Fruit fly (Drosophila melanogaster) whole organism, embryonic: ENCODE data around the gene CG31717.

Experiments used
- Asciz ChIP-seq: fragments of 200-800 bp; sonication (Bioruptor generic); optimal IDR thresholded peaks from 2 replicates; lab custom pipeline; 2017; ENCODE audit warnings: missing biosample characterization, mild to moderate bottlenecking, missing genetic modification characterization, missing genetic modification reagents
- B-H1 ChIP-seq: fragments of 200-800 bp; sonication (Bioruptor generic); IDR thresholded peaks from 3 replicates; pipeline ENCODE4 v1.3.6; 2022; ENCODE audit warnings: missing biosample characterization, missing genetic modification characterization
- Bdp1 ChIP-seq: fragments of 200-800 bp; sonication (Bioruptor generic); optimal IDR thresholded peaks from 3 replicates; lab custom pipeline; 2016; ENCODE audit warnings: missing biosample characterization, missing genetic modification characterization
- Bgb ChIP-seq: fragments of 200-800 bp; sonication (Bioruptor generic); IDR thresholded peaks from 2 replicates; pipeline ENCODE4 v1.3.6; 2022; ENCODE audit warnings: missing biosample characterization, missing genetic modification characterization; ENCODE audit not compliant: partially characterized antibody
- Bteb2 ChIP-seq: fragments of 200-800 bp; sonication (Bioruptor generic); optimal IDR thresholded peaks from 2 replicates; lab custom pipeline; 2016; ENCODE audit warnings: missing biosample characterization, missing genetic modification characterization
- CG11695 ChIP-seq: fragments of 200-800 bp; sonication (Bioruptor generic); IDR thresholded peaks from 3 replicates; pipeline ENCODE4 v1.3.6; 2022; ENCODE audit warnings: missing biosample characterization, missing genetic modification characterization
- CG11696 ChIP-seq: fragments of 200-800 bp; sonication (Bioruptor generic); IDR thresholded peaks from 2 replicates; pipeline ENCODE4 v1.3.6; 2022; ENCODE audit warnings: missing biosample characterization, missing genetic modification characterization
- CG13287 ChIP-seq: fragments of 200-800 bp; sonication (Bioruptor generic); IDR thresholded peaks from 2 replicates; pipeline ENCODE4 v1.3.6; 2022; ENCODE audit warnings: missing biosample characterization, missing genetic modification characterization; ENCODE audit not compliant: partially characterized antibody
- CG16813 ChIP-seq: fragments of 200-800 bp; sonication (Bioruptor generic); IDR thresholded peaks from 3 replicates; pipeline ENCODE4 v1.3.6; 2022; ENCODE audit warnings: missing biosample characterization, missing genetic modification characterization; ENCODE audit not compliant: partially characterized antibody
- CG16863 ChIP-seq: fragments of 200-800 bp; sonication (Bioruptor generic); optimal IDR thresholded peaks from 3 replicates; lab custom pipeline; 2016; ENCODE audit warnings: missing biosample characterization, missing genetic modification characterization
- CG17186 ChIP-seq: fragments of 200-800 bp; sonication (Bioruptor generic); optimal IDR thresholded peaks from 3 replicates; lab custom pipeline; 2017; ENCODE audit warnings: missing biosample characterization, missing genetic modification reagents, missing genetic modification characterization
- CG18619 ChIP-seq: fragments of 200-800 bp; sonication (Bioruptor generic); optimal IDR thresholded peaks from 3 replicates; lab custom pipeline; 2017; ENCODE audit warnings: missing biosample characterization, mild to moderate bottlenecking, missing genetic modification characterization
- CG2678 ChIP-seq: fragments of 200-800 bp; sonication (Bioruptor generic); optimal IDR thresholded peaks from 3 replicates; lab custom pipeline; 2019; ENCODE audit warnings: missing biosample characterization, mild to moderate bottlenecking, missing genetic modification characterization, moderate library complexity
- CG4617 ChIP-seq: fragments of 200-800 bp; sonication (Bioruptor generic); optimal IDR thresholded peaks from 3 replicates; lab custom pipeline; 2016; ENCODE audit warnings: missing biosample characterization, missing genetic modification characterization, borderline replicate concordance
- CG4730 ChIP-seq: fragments of 200-800 bp; sonication (Bioruptor generic); IDR thresholded peaks from 2 replicates; pipeline ENCODE4 v1.3.6; 2022; ENCODE audit warnings: missing biosample characterization, missing genetic modification characterization
- CG6683 ChIP-seq: fragments of 200-800 bp; sonication (Bioruptor generic); optimal IDR thresholded peaks from 2 replicates; lab custom pipeline; 2017; ENCODE audit warnings: missing biosample characterization, mild to moderate bottlenecking, missing genetic modification characterization, missing genetic modification reagents
- CG6765 ChIP-seq: fragments of 200-800 bp; sonication (Bioruptor generic); optimal IDR thresholded peaks from 3 replicates; lab custom pipeline; 2017; ENCODE audit warnings: missing biosample characterization, mild to moderate bottlenecking, missing genetic modification characterization
- CG7556 ChIP-seq: fragments of 200-800 bp; sonication (Bioruptor generic); optimal IDR thresholded peaks from 2 replicates; lab custom pipeline; 2017; ENCODE audit warnings: missing biosample characterization, mild to moderate bottlenecking, missing genetic modification characterization
- CG7963 ChIP-seq: fragments of 200-800 bp; sonication (Bioruptor generic); IDR thresholded peaks from 3 replicates; pipeline ENCODE4 v1.3.6; 2022; ENCODE audit warnings: missing biosample characterization, missing genetic modification characterization; ENCODE audit not compliant: partially characterized antibody
- Dad ChIP-seq: fragments of 200-800 bp; sonication (Bioruptor generic); optimal IDR thresholded peaks from 3 replicates; lab custom pipeline; 2016; ENCODE audit warnings: missing biosample characterization, missing genetic modification characterization
- Doc3 ChIP-seq: fragments of 200-800 bp; sonication (Bioruptor generic); IDR thresholded peaks from 3 replicates; pipeline ENCODE4 v1.3.6; 2022; ENCODE audit warnings: missing biosample characterization, missing genetic modification characterization; ENCODE audit not compliant: partially characterized antibody
- Dp ChIP-seq: fragments of 200-800 bp; sonication (Bioruptor generic); optimal IDR thresholded peaks from 2 replicates; lab custom pipeline; 2018; ENCODE audit warnings: missing biosample characterization, mild to moderate bottlenecking, missing genetic modification characterization, moderate library complexity
- E2f1 ChIP-seq: fragments of 200-800 bp; sonication (Bioruptor generic); IDR thresholded peaks from 2 replicates; pipeline ENCODE4 v1.3.6; 2022; ENCODE audit warnings: missing biosample characterization, missing genetic modification characterization
- Elba2 ChIP-seq: fragments of 200-800 bp; sonication (Bioruptor generic); optimal IDR thresholded peaks from 3 replicates; lab custom pipeline; 2016; ENCODE audit warnings: missing biosample characterization, missing genetic modification characterization
- H15 ChIP-seq: fragments of 200-800 bp; sonication (Bioruptor generic); IDR thresholded peaks from 3 replicates; pipeline ENCODE4 v1.3.6; 2022; ENCODE audit warnings: missing biosample characterization, missing genetic modification characterization
- Kr ChIP-seq: fragments of 200-800 bp; sonication (Bioruptor generic); optimal IDR thresholded peaks from 2 replicates; lab custom pipeline; 2017; ENCODE audit warnings: missing biosample characterization, mild to moderate bottlenecking, missing genetic modification characterization
- Max ChIP-seq: fragments of 200-800 bp; sonication (Bioruptor generic); optimal IDR thresholded peaks from 2 replicates; lab custom pipeline; 2016; ENCODE audit warnings: missing biosample characterization, mild to moderate bottlenecking, missing genetic modification characterization
- Med ChIP-seq: fragments of 200-800 bp; sonication (Bioruptor generic); peaks from one replicate; lab custom pipeline; 2016; ENCODE audit warnings: missing biosample characterization, missing genetic modification characterization, mild to moderate bottlenecking, inconsistent platforms, moderate library complexity
- Mrtf ChIP-seq: fragments of 200-800 bp; sonication (Bioruptor generic); IDR thresholded peaks from 3 replicates; pipeline ENCODE4 v1.3.6; 2022; ENCODE audit warnings: missing biosample characterization, missing genetic modification characterization
- NFAT ChIP-seq: fragments of 200-800 bp; sonication (Bioruptor generic); IDR thresholded peaks from 2 replicates; pipeline ENCODE4 v1.3.6; 2022; ENCODE audit warnings: missing biosample characterization, missing genetic modification characterization
- Nf-YB ChIP-seq: fragments of 200-800 bp; sonication (Bioruptor generic); optimal IDR thresholded peaks from 3 replicates; lab custom pipeline; 2019; ENCODE audit warnings: missing biosample characterization, mild to moderate bottlenecking, missing genetic modification characterization, moderate library complexity
- Rfx ChIP-seq: fragments of 200-800 bp; sonication (Bioruptor generic); IDR thresholded peaks from 2 replicates; pipeline ENCODE4 v1.3.6; 2022; ENCODE audit warnings: missing biosample characterization, missing genetic modification characterization
- Scr ChIP-seq: fragments of 200-800 bp; sonication (Bioruptor generic); IDR thresholded peaks from 2 replicates; pipeline ENCODE4 v1.3.6; 2022; ENCODE audit warnings: missing biosample characterization, missing genetic modification characterization; ENCODE audit not compliant: partially characterized antibody
- Stat92E ChIP-seq, 3 experiments: fragments of >200 bp in 2 of 3; fragments of 200-800 bp in 1 of 3; sonication (Bioruptor generic) in 1 of 3; optimal IDR thresholded peaks; 2 replicates each; lab custom pipeline; 2017 to 2019; ENCODE audit warnings: missing biosample characterization in 3 of 3, missing genetic modification characterization in 3 of 3, mild to moderate bottlenecking in 1 of 3, moderate library complexity in 1 of 3
- bbx ChIP-seq: fragments of 200-800 bp; sonication (Bioruptor generic); IDR thresholded peaks from 2 replicates; pipeline ENCODE4 v1.3.6; 2022; ENCODE audit warnings: missing biosample characterization, missing genetic modification characterization; ENCODE audit not compliant: partially characterized antibody
- btn ChIP-seq: fragments of 200-800 bp; sonication (Bioruptor generic); optimal IDR thresholded peaks from 2 replicates; lab custom pipeline; 2016; ENCODE audit warnings: missing biosample characterization, missing genetic modification characterization
- dmrt99B ChIP-seq: fragments of 200-800 bp; sonication (Bioruptor generic); optimal IDR thresholded peaks from 2 replicates; lab custom pipeline; 2018; ENCODE audit warnings: missing biosample characterization, mild to moderate bottlenecking, missing genetic modification characterization, moderate library complexity
- ems ChIP-seq: fragments of 200-800 bp; sonication (Bioruptor generic); optimal IDR thresholded peaks from 3 replicates; lab custom pipeline; 2016; ENCODE audit warnings: missing biosample characterization, missing genetic modification characterization
- her ChIP-seq: fragments of 200-800 bp; sonication (Bioruptor generic); optimal IDR thresholded peaks from 2 replicates; lab custom pipeline; 2016; ENCODE audit warnings: missing biosample characterization, missing genetic modification characterization
- insv ChIP-seq, 2 experiments: fragments of 200-800 bp; sonication (Bioruptor generic); optimal IDR thresholded peaks; 3 replicates each; lab custom pipeline; 2016 to 2018; ENCODE audit warnings: missing biosample characterization in 2 of 2, missing genetic modification characterization in 2 of 2
- mam ChIP-seq: fragments of 200-800 bp; sonication (Bioruptor generic); optimal IDR thresholded peaks from 3 replicates; lab custom pipeline; 2016; ENCODE audit warnings: missing biosample characterization, missing genetic modification characterization
- pita ChIP-seq: fragments of 200-800 bp; sonication (Bioruptor generic); optimal IDR thresholded peaks from 2 replicates; lab custom pipeline; 2017; ENCODE audit warnings: missing biosample characterization, mild to moderate bottlenecking, missing genetic modification characterization
- repo ChIP-seq: fragments of 200-800 bp; sonication (Bioruptor generic); optimal IDR thresholded peaks from 2 replicates; lab custom pipeline; 2016; ENCODE audit warnings: missing biosample characterization, missing genetic modification characterization
- slp2 ChIP-seq: fragments of 200-800 bp; sonication (Bioruptor generic); optimal IDR thresholded peaks from 2 replicates; lab custom pipeline; 2016; ENCODE audit warnings: missing biosample characterization, missing genetic modification characterization
- stc ChIP-seq: fragments of 200-800 bp; sonication (Bioruptor generic); IDR thresholded peaks from 2 replicates; pipeline ENCODE4 v1.3.6; 2022; ENCODE audit warnings: missing biosample characterization, missing genetic modification characterization
- unpg ChIP-seq: fragments of 200-800 bp; sonication (Bioruptor generic); optimal IDR thresholded peaks from 3 replicates; lab custom pipeline; 2018; ENCODE audit warnings: missing biosample characterization, mild to moderate bottlenecking, missing genetic modification characterization, moderate library complexity
- wor ChIP-seq: fragments of 200-800 bp; sonication (Bioruptor generic); IDR thresholded peaks from 2 replicates; pipeline ENCODE4 v1.3.6; 2022; ENCODE audit warnings: missing biosample characterization, missing genetic modification characterization

CG31717 gene

dm6 chr2L:10280772-10281171 is 30.2 kb downstream of the CG31717 start, which contains the start of gene CG34043:
TSS of gene CG34043 (minus strand) at chr2L:10280872.
- TF ChIP-seq slp2 (GFP tag; lab: Kevin White, UChicago) (no peak), wor (GFP tag; lab: Robert Waterston, UW) (no peak), Nf-YB (no peak), Asciz (GFP tag; lab: Kevin White, UChicago) (no peak), CG7963 (GFP tag; lab: Robert Waterston, UW) (no peak), CG16813 (GFP tag; lab: Robert Waterston, UW) (no peak), CG7556 (no peak), bbx (GFP tag; lab: Robert Waterston, UW) (no peak), CG17186 (no peak), Dad (GFP tag; lab: Kevin White, UChicago) (no peak), ems (GFP tag; lab: Kevin White, UChicago) (no peak), Rfx (no peak), btn (GFP tag; lab: Kevin White, UChicago) (no peak), NFAT (no peak), CG2678 (tag; lab: Kevin White, UChicago) (no peak), CG4730 (GFP tag; lab: Robert Waterston, UW) (no peak)

- no peak for TF ChIP-seq Max (GFP tag; lab: Kevin White, UChicago)
- peak in 1 of 2 experiments; percentile 94 for TF ChIP-seq insv (GFP tag; optimal IDR thresholded peaks at IDR 0.05; lab: Kevin White, UChicago)
- no peak for TF ChIP-seq CG6765 (GFP tag; lab: Kevin White, UChicago)
- TF ChIP-seq repo (GFP tag; lab: Kevin White, UChicago) = no peak
- no peak for TF ChIP-seq CG17186
- no peak for TF ChIP-seq H15 (GFP tag; lab: Robert Waterston, UW)
- TF ChIP-seq Bteb2 (GFP tag; lab: Kevin White, UChicago) = no peak
- TF ChIP-seq pita (GFP tag; lab: Kevin White, UChicago) = no peak
- no peak for TF ChIP-seq unpg (GFP tag; lab: Kevin White, UChicago)
- no peak for TF ChIP-seq mam (GFP tag; lab: Kevin White, UChicago)
- TF ChIP-seq Elba2 (GFP tag; lab: Kevin White, UChicago) = peak; percentile 100
- TF ChIP-seq CG11695 (GFP tag; lab: Robert Waterston, UW) = no peak
- TF ChIP-seq Med (GFP tag; lab: Kevin White, UChicago) = no peak
- TF ChIP-seq, all 482 proteins: peak for 2
These were observed 40.7 kb downstream of the CG31717 start for dm6 chr2L:10291276-10291675.

- peak; percentile 64; the same call in 1 of the 2 replicates for TF ChIP-seq E2f1 (GFP tag; lab: Robert Waterston, UW)
- TF ChIP-seq Stat92E (GFP tag; optimal IDR thresholded peaks at IDR 0.05; lab: Kevin White, UChicago) = peak in 1 of 3 experiments; percentile 69
- peak; percentile 62 for TF ChIP-seq mam (GFP tag; lab: Kevin White, UChicago)
- TF ChIP-seq Mrtf (GFP tag; lab: Robert Waterston, UW) = no peak; the same call in 2 of the 3 replicates
- no peak for TF ChIP-seq dmrt99B
- TF ChIP-seq CG11696 (GFP tag; lab: Robert Waterston, UW) = peak; percentile 40; the same call in 1 of the 2 replicates
- peak; percentile 60; the same call in 1 of the 2 replicates for TF ChIP-seq CG13287 (GFP tag; lab: Robert Waterston, UW)
- TF ChIP-seq her (GFP tag; lab: Kevin White, UChicago) = peak; percentile 40
- TF ChIP-seq CG16863 (GFP tag; lab: Kevin White, UChicago) = peak; percentile 63
- TF ChIP-seq Bdp1 (GFP tag; lab: Kevin White, UChicago) = no peak
- TF ChIP-seq stc = peak; percentile 80
- TF ChIP-seq Bgb (GFP tag; lab: Robert Waterston, UW) = peak; percentile 32; the same call in 1 of the 2 replicates
- peak; percentile 19 for TF ChIP-seq CG18619
- peak; percentile 16 for TF ChIP-seq Dp (GFP tag; lab: Kevin White, UChicago)
- peak; percentile 68 for TF ChIP-seq CG4617 (GFP tag; lab: Kevin White, UChicago)
- peak; percentile 24 for TF ChIP-seq CG6683 (GFP tag; lab: Kevin White, UChicago)
- TF ChIP-seq Kr (GFP tag; lab: Kevin White, UChicago) = no peak
- peak; percentile 63; the same call in 2 of the 3 replicates for TF ChIP-seq CG11695 (GFP tag; lab: Robert Waterston, UW)
- TF ChIP-seq Doc3 = 0 out of 3 replicates have a peak, but pooled peaks have one; percentile 36
- TF ChIP-seq B-H1 (GFP tag; lab: Robert Waterston, UW) = peak; percentile 46; the same call in 1 of the 3 replicates
- TF ChIP-seq Scr = peak; percentile 55
These were observed 41.6 kb downstream of the CG31717 start, which contains the start of gene Ufd4 for dm6 chr2L:10292066-10292560. TSS of gene Ufd4 (minus strand) at chr2L:10292365.
